Worm (Caenorhabditis elegans) whole organism, midembryonic: Measurements from ENCODE around the gene ncx-6.
"Not testable (repeated sequence)": the region's sequence is repeated elsewhere in the genome, so short reads cannot be mapped to it uniquely, and the experiment has no call there.

Experiments
- T22C8.4 ChIP-seq: fragments of 200-800 bp; sonication (Bioruptor generic); IDR thresholded peaks from 2 replicates; pipeline ENCODE4 v1.3.6; 2022; ENCODE audit warnings: missing genetic modification characterization, missing compliant biosample characterization
- cog-1 ChIP-seq: sonication (generic microtip); optimal IDR thresholded peaks from 2 replicates; lab custom pipeline; 2016; ENCODE audit warnings: missing genetic modification characterization, missing compliant biosample characterization
- flt-1 ChIP-seq: fragments of 200-800 bp; sonication (Bioruptor generic); IDR thresholded peaks from 2 replicates; pipeline ENCODE4 v1.3.6; 2022; ENCODE audit warnings: missing genetic modification characterization, missing compliant biosample characterization
- med-1 ChIP-seq: sonication (generic microtip); optimal IDR thresholded peaks from 2 replicates; lab custom pipeline; 2017; ENCODE audit warnings: missing genetic modification characterization, mild to moderate bottlenecking, missing compliant biosample characterization, antibody characterized with exemption, missing genetic modification reagents; ENCODE audit not compliant: insufficient read depth
- tab-1 ChIP-seq: fragments of 200-800 bp; sonication (Bioruptor generic); IDR thresholded peaks from 2 replicates; pipeline ENCODE4 v1.3.6; 2022; ENCODE audit warnings: missing genetic modification characterization, missing compliant biosample characterization
- ztf-23 ChIP-seq: fragments of 200-800 bp; sonication (Bioruptor generic); IDR thresholded peaks from 2 replicates; pipeline ENCODE4 v1.3.6; 2022; ENCODE audit warnings: missing genetic modification reagents, missing genetic modification characterization, missing compliant biosample characterization
- ztf-29 ChIP-seq: fragments of 200-800 bp; sonication (Bioruptor generic); IDR thresholded peaks from 2 replicates; pipeline ENCODE4 v1.3.6; 2022; ENCODE audit warnings: missing genetic modification reagents, missing genetic modification characterization, missing compliant biosample characterization

DNA sequence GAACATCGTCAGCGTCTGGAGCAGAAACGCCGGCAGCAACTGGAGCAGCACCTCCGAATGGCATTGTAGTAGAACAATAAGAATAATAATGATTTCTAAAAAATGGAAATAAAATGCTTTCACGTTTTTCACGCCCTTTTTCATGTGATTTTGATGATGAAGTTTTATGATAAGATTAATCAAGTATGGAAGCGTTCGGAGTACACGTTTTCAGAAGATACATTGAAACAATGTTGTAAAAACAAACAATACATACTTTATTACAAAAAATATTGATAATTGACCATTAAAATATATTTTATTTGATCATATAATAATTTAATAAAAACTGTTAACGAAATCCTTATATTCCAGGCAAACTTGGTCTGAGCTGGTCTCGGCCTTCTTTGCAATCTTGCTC is 32.5 kb downstream of the ncx-6 start, which contains the start of gene C07A9.13:
- TF ChIP-seq tab-1 (GFP tag; lab: Robert Waterston, UW); cog-1; ztf-23 (GFP tag; lab: Robert Waterston, UW); med-1; T22C8.4 (GFP tag; lab: Robert Waterston, UW); ztf-29; flt-1: not testable (repeated sequence)
